Fruit fly (Drosophila melanogaster): ENCODE measurements around the gene Gyf.

DNA sequence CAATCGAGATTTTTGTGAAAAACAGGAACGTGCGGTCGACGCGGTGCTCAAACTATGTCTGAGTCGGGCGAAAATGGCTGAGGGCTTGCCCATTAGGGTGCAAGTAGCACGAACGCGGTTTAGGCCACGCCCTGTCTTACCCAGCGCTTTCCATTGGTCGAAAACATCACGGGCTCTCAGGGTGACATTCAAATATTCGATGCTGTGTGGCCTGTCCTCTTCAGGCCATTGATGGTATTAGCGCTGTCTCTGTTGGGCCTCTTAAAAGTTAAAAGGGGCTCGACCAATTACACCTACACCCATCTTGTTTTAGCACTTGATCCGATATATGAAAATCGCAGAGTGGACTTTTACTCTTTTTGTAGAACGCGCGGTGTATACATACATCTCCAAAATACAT lies 22.4 kb downstream of the Gyf start, which contains the start of gene fd102C:
- TF ChIP-seq Ets21C (GFP tag; optimal IDR thresholded peaks at IDR 0.05) (no peak), lz (GFP tag; optimal IDR thresholded peaks at IDR 0.05) (no peak), CG4318 (GFP tag; optimal IDR thresholded peaks at IDR 0.05) (no peak), achi (GFP tag; optimal IDR thresholded peaks at IDR 0.05) (no peak), CG32006 (GFP tag; optimal IDR thresholded peaks at IDR 0.05) (no peak), Hr39 (GFP tag; optimal IDR thresholded peaks at IDR 0.05) (no peak), CG8632 (GFP tag; optimal IDR thresholded peaks at IDR 0.05) (no peak), CG11902 (GFP tag; optimal IDR thresholded peaks at IDR 0.05) (no peak), CG34406 (GFP tag; optimal IDR thresholded peaks at IDR 0.05) (no peak), CG31627 (GFP tag; optimal IDR thresholded peaks at IDR 0.05) (no peak), Eip75B (GFP tag; optimal IDR thresholded peaks at IDR 0.05) (no peak), CG7368 (GFP tag; optimal IDR thresholded peaks at IDR 0.05) (no peak)

All from whole organism, prepupa.